Fruit fly (Drosophila melanogaster) whole organism, embryonic: ENCODE data around the gene CG3165.

Source experiments
- Adf1 ChIP-seq: fragments of 200-800 bp; sonication (Bioruptor generic); IDR thresholded peaks from 2 replicates; pipeline ENCODE4 v1.3.6; 2022; ENCODE audit warnings: missing biosample characterization, missing genetic modification characterization
- Aef1 ChIP-seq: fragments of 200-800 bp; sonication (Bioruptor generic); IDR thresholded peaks from 3 replicates; pipeline ENCODE4 v1.3.6; 2022; ENCODE audit warnings: missing biosample characterization, missing genetic modification characterization
- Antp ChIP-seq: fragments of 200-800 bp; sonication (Bioruptor generic); optimal IDR thresholded peaks from 3 replicates; lab custom pipeline; 2016; ENCODE audit warnings: missing biosample characterization, missing genetic modification characterization
- BEAF-32 ChIP-seq: fragments of 200-800 bp; sonication (Bioruptor generic); optimal IDR thresholded peaks from 3 replicates; lab custom pipeline; 2017; ENCODE audit warnings: missing biosample characterization, missing genetic modification characterization, mild to moderate bottlenecking, moderate library complexity, missing genetic modification reagents
- CG10209 ChIP-seq: fragments of 200-800 bp; sonication (Bioruptor generic); optimal IDR thresholded peaks from 3 replicates; lab custom pipeline; 2017; ENCODE audit warnings: missing biosample characterization, mild to moderate bottlenecking, missing genetic modification characterization, missing genetic modification reagents
- CG10267 ChIP-seq: fragments of 200-800 bp; sonication (Bioruptor generic); optimal IDR thresholded peaks from 2 replicates; lab custom pipeline; 2018; ENCODE audit warnings: missing biosample characterization, mild to moderate bottlenecking, missing genetic modification characterization, moderate library complexity
- CG10366 ChIP-seq: fragments of 200-800 bp; sonication (Bioruptor generic); IDR thresholded peaks from 2 replicates; pipeline ENCODE4 v1.3.6; 2022; ENCODE audit warnings: missing biosample characterization, missing genetic modification characterization
- CG10543 ChIP-seq: fragments of 200-800 bp; sonication (Bioruptor generic); optimal IDR thresholded peaks from 3 replicates; lab custom pipeline; 2017; ENCODE audit warnings: missing biosample characterization, mild to moderate bottlenecking, missing genetic modification characterization, moderate library complexity
- CG13287 ChIP-seq: fragments of 200-800 bp; sonication (Bioruptor generic); IDR thresholded peaks from 2 replicates; pipeline ENCODE4 v1.3.6; 2022; ENCODE audit warnings: missing biosample characterization, missing genetic modification characterization; ENCODE audit not compliant: partially characterized antibody
- CG13894 ChIP-seq: fragments of 200-800 bp; sonication (Bioruptor generic); optimal IDR thresholded peaks from 3 replicates; lab custom pipeline; 2018; ENCODE audit warnings: missing biosample characterization, mild to moderate bottlenecking, missing genetic modification characterization, moderate library complexity
- CG15601 ChIP-seq: fragments of 200-800 bp; sonication (Bioruptor generic); optimal IDR thresholded peaks from 3 replicates; lab custom pipeline; 2019; ENCODE audit warnings: missing biosample characterization, mild to moderate bottlenecking, missing genetic modification characterization, moderate library complexity
- CG15696 ChIP-seq: fragments of 200-800 bp; sonication (Bioruptor generic); optimal IDR thresholded peaks from 2 replicates; lab custom pipeline; 2019; ENCODE audit warnings: missing biosample characterization, mild to moderate bottlenecking, missing genetic modification characterization, moderate library complexity
- CG17385 ChIP-seq: fragments of 200-800 bp; sonication (Bioruptor generic); optimal IDR thresholded peaks from 3 replicates; lab custom pipeline; 2018; ENCODE audit warnings: missing biosample characterization, mild to moderate bottlenecking, missing genetic modification characterization
- CG32532 ChIP-seq: fragments of 200-800 bp; sonication (Bioruptor generic); IDR thresholded peaks from 2 replicates; pipeline ENCODE4 v1.3.6; 2022; ENCODE audit warnings: missing biosample characterization, missing genetic modification characterization
- CG4707 ChIP-seq: fragments of 200-800 bp; sonication (Bioruptor generic); optimal IDR thresholded peaks from 2 replicates; lab custom pipeline; 2018; ENCODE audit warnings: missing biosample characterization, mild to moderate bottlenecking, missing genetic modification characterization, moderate library complexity
- CG6854 ChIP-seq: fragments of 200-800 bp; sonication (Bioruptor generic); optimal IDR thresholded peaks from 3 replicates; lab custom pipeline; 2017; ENCODE audit warnings: missing biosample characterization, mild to moderate bottlenecking, missing genetic modification characterization
- CG7271 ChIP-seq: fragments of 200-800 bp; sonication (Bioruptor generic); optimal IDR thresholded peaks from 2 replicates; lab custom pipeline; 2018; ENCODE audit warnings: missing biosample characterization, mild to moderate bottlenecking, missing genetic modification characterization, moderate library complexity
- CG7839 ChIP-seq: fragments of 200-800 bp; sonication (Bioruptor generic); optimal IDR thresholded peaks from 3 replicates; lab custom pipeline; 2018; ENCODE audit warnings: missing biosample characterization, mild to moderate bottlenecking, missing genetic modification characterization, moderate library complexity
- CG8089 ChIP-seq: fragments of 200-800 bp; sonication (Bioruptor generic); optimal IDR thresholded peaks from 3 replicates; lab custom pipeline; 2016; ENCODE audit warnings: missing biosample characterization, missing genetic modification characterization
- CG8281 ChIP-seq: fragments of 200-800 bp; sonication (Bioruptor generic); optimal IDR thresholded peaks from 2 replicates; lab custom pipeline; 2018; ENCODE audit warnings: missing biosample characterization, mild to moderate bottlenecking, missing genetic modification characterization, moderate library complexity
- Dp ChIP-seq: fragments of 200-800 bp; sonication (Bioruptor generic); optimal IDR thresholded peaks from 2 replicates; lab custom pipeline; 2018; ENCODE audit warnings: missing biosample characterization, mild to moderate bottlenecking, missing genetic modification characterization, moderate library complexity
- E2f2 ChIP-seq: fragments of 200-800 bp; sonication (Bioruptor generic); IDR thresholded peaks from 2 replicates; pipeline ENCODE4 v1.3.6; 2022; ENCODE audit warnings: missing biosample characterization, missing genetic modification characterization
- Ets65A ChIP-seq: fragments of 200-800 bp; sonication (Bioruptor generic); peaks from one replicate; lab custom pipeline; 2016; ENCODE audit warnings: missing biosample characterization, missing genetic modification characterization
- HLH4C ChIP-seq: fragments of 200-800 bp; sonication (Bioruptor generic); IDR thresholded peaks from 3 replicates; pipeline ENCODE4 v1.3.6; 2022; ENCODE audit warnings: missing biosample characterization, missing genetic modification characterization; ENCODE audit not compliant: partially characterized antibody
- Hr39 ChIP-seq: fragments of >200 bp; optimal IDR thresholded peaks from 2 replicates; lab custom pipeline; 2017
- Kr ChIP-seq: fragments of 200-800 bp; sonication (Bioruptor generic); optimal IDR thresholded peaks from 2 replicates; lab custom pipeline; 2017; ENCODE audit warnings: missing biosample characterization, mild to moderate bottlenecking, missing genetic modification characterization
- Lhr ChIP-seq: fragments of 200-800 bp; sonication (Bioruptor generic); optimal IDR thresholded peaks from 3 replicates; lab custom pipeline; 2017; ENCODE audit warnings: mild to moderate bottlenecking, missing biosample characterization, missing genetic modification reagents, missing genetic modification characterization
- Med ChIP-seq: fragments of 200-800 bp; sonication (Bioruptor generic); peaks from one replicate; lab custom pipeline; 2016; ENCODE audit warnings: missing biosample characterization, missing genetic modification characterization, mild to moderate bottlenecking, inconsistent platforms, moderate library complexity
- Pdp1 ChIP-seq, 2 experiments: fragments of 200-800 bp; sonication (Bioruptor generic); optimal IDR thresholded peaks; 3 replicates each; lab custom pipeline; 2016; ENCODE audit warnings: missing biosample characterization in 2 of 2, missing genetic modification characterization in 2 of 2, mild to moderate bottlenecking in 1 of 2, moderate library complexity in 1 of 2
- Poxn ChIP-seq: fragments of 200-800 bp; sonication (Bioruptor generic); IDR thresholded peaks from 2 replicates; pipeline ENCODE4 v1.3.6; 2022; ENCODE audit warnings: missing biosample characterization, missing genetic modification characterization
- Ssrp ChIP-seq: fragments of 200-800 bp; sonication (Bioruptor generic); optimal IDR thresholded peaks from 2 replicates; lab custom pipeline; 2018; ENCODE audit warnings: missing biosample characterization, mild to moderate bottlenecking, missing genetic modification characterization, moderate library complexity
- ab ChIP-seq: fragments of 200-800 bp; sonication (Bioruptor generic); optimal IDR thresholded peaks from 2 replicates; lab custom pipeline; 2016; ENCODE audit warnings: missing biosample characterization, missing genetic modification characterization
- amos ChIP-seq: fragments of 200-800 bp; sonication (Bioruptor generic); IDR thresholded peaks from 2 replicates; pipeline ENCODE4 v1.3.6; 2022; ENCODE audit warnings: missing biosample characterization, missing genetic modification characterization; ENCODE audit not compliant: partially characterized antibody
- corto ChIP-seq: fragments of 200-800 bp; sonication (Bioruptor generic); optimal IDR thresholded peaks from 2 replicates; lab custom pipeline; 2016; ENCODE audit warnings: missing biosample characterization, mild to moderate bottlenecking, missing genetic modification characterization, moderate library complexity
- cwo ChIP-seq: fragments of 200-800 bp; sonication (Bioruptor generic); optimal IDR thresholded peaks from 3 replicates; lab custom pipeline; 2017; ENCODE audit warnings: missing biosample characterization, missing genetic modification characterization, mild to moderate bottlenecking, moderate library complexity, missing genetic modification reagents
- gce ChIP-seq: fragments of 200-800 bp; sonication (Bioruptor generic); IDR thresholded peaks from 3 replicates; pipeline ENCODE4 v1.3.6; 2022; ENCODE audit warnings: missing biosample characterization, missing genetic modification characterization
- gem ChIP-seq: fragments of 200-800 bp; sonication (Bioruptor generic); optimal IDR thresholded peaks from 2 replicates; lab custom pipeline; 2019; ENCODE audit warnings: missing biosample characterization, mild to moderate bottlenecking, missing genetic modification characterization, moderate library complexity
- grn ChIP-seq: fragments of 200-800 bp; sonication (Bioruptor generic); optimal IDR thresholded peaks from 3 replicates; lab custom pipeline; 2017; ENCODE audit warnings: missing biosample characterization, missing genetic modification characterization
- lov ChIP-seq, 2 experiments: fragments of 200-800 bp in 1 of 2; fragments of >200 bp in 1 of 2; sonication (Bioruptor generic) in 1 of 2; IDR thresholded peaks in 1 of 2; optimal IDR thresholded peaks in 1 of 2; 2 replicates in 1 of 2; 3 replicates in 1 of 2; pipeline versions ENCODE4 v1.3.6 to Lab custom; 2017 to 2022; ENCODE audit warnings: missing biosample characterization in 1 of 2, missing genetic modification characterization in 1 of 2
- pho ChIP-seq: fragments of 200-800 bp; sonication (Bioruptor generic); optimal IDR thresholded peaks from 2 replicates; lab custom pipeline; 2016; ENCODE audit warnings: missing biosample characterization, missing genetic modification characterization
- sd ChIP-seq: fragments of 200-800 bp; sonication (Bioruptor generic); optimal IDR thresholded peaks from 3 replicates; lab custom pipeline; 2018; ENCODE audit warnings: missing biosample characterization, mild to moderate bottlenecking, missing genetic modification characterization, moderate library complexity
- slp2 ChIP-seq: fragments of 200-800 bp; sonication (Bioruptor generic); optimal IDR thresholded peaks from 2 replicates; lab custom pipeline; 2016; ENCODE audit warnings: missing biosample characterization, missing genetic modification characterization
- sna ChIP-seq: fragments of 200-800 bp; sonication (Bioruptor generic); IDR thresholded peaks from 2 replicates; pipeline ENCODE4 v1.3.6; 2022; ENCODE audit warnings: missing biosample characterization, missing genetic modification characterization; ENCODE audit not compliant: partially characterized antibody
- sqz ChIP-seq: fragments of 200-800 bp; sonication (Bioruptor generic); optimal IDR thresholded peaks from 3 replicates; lab custom pipeline; 2018; ENCODE audit warnings: missing biosample characterization, mild to moderate bottlenecking, missing genetic modification characterization
- tap ChIP-seq: fragments of 200-800 bp; optimal IDR thresholded peaks from 3 replicates; lab custom pipeline; 2019; ENCODE audit warnings: missing biosample characterization, mild to moderate bottlenecking, missing genetic modification characterization, moderate library complexity
- vfl ChIP-seq: fragments of 200-800 bp; sonication (Bioruptor generic); optimal IDR thresholded peaks from 2 replicates; lab custom pipeline; 2016; ENCODE audit warnings: missing biosample characterization, missing genetic modification characterization
- zen ChIP-seq: fragments of 200-800 bp; sonication (Bioruptor generic); optimal IDR thresholded peaks from 3 replicates; lab custom pipeline; 2018; ENCODE audit warnings: missing biosample characterization, mild to moderate bottlenecking, missing genetic modification characterization, moderate library complexity
- zfh1 ChIP-seq: fragments of 200-800 bp; sonication (Bioruptor generic); IDR thresholded peaks from 3 replicates; pipeline ENCODE4 v1.3.6; 2022; ENCODE audit warnings: missing biosample characterization, missing genetic modification characterization

The CG3165 gene

DNA sequence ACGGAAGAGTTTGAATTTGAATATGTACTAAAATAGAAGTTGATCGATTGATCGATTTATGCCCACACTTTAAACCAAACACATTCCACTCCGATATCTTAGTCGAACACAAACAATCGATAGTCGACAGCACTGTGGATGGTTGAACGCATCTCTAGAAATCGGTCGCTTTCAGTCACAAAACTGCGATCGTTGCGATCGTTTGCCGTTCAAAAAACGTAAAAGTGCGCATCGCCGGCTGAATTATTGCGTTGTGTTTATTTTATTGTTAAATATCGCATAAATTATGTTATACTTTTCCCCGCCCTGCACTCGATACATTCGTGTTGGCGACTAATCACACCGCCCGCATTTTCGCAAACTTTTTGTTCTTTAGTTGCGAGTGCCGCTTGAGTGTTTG is 22.2 kb downstream of the CG3165 start, which contains the start of gene Ccdc85 (continued):
- peak; percentile 96 for TF ChIP-seq CG13287 (GFP tag; lab: Robert Waterston, UW)
- TF ChIP-seq CG6854, result no peak
- no peak for TF ChIP-seq Hr39 (lab: Kevin White, UChicago)

DNA sequence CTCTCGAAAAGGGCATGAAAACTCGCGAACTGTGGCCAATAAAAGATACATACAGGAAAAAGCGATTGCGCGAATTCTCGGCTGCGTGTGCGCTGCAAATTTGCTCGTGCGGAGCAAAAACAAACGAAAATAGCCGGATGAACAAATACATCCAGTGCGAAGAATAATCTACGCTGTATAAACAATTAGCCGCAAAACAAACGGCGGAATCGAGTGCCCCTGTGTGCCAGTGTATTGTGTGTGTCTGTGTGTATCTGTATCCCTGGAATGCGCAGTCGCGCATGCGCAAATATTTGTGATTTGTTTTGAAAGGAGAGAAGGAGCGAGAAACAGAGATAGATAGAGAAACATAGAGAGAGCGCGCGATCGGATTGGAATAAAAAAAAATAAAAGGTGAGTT is 22.7 kb downstream of the CG3165 start:
- TF ChIP-seq CG10267 (no peak), Aef1 (GFP tag; lab: Robert Waterston, UW) (no peak), zfh1 (GFP tag; lab: Robert Waterston, UW) (peak; percentile 30; the same call in 1 of the 3 replicates), CG10209 (GFP tag; lab: Kevin White, UChicago) (no peak), CG32532 (GFP tag; lab: Robert Waterston, UW) (no peak), pho (GFP tag; lab: Kevin White, UChicago) (no peak), Antp (GFP tag; lab: Kevin White, UChicago) (no peak), ab (GFP tag; lab: Kevin White, UChicago) (no peak), Pdp1 (GFP tag; optimal IDR thresholded peaks at IDR 0.05; lab: Kevin White, UChicago) (no peak), cwo (GFP tag; lab: Kevin White, UChicago) (no peak), CG10366 (GFP tag; lab: Robert Waterston, UW) (no peak), CG15696 (peak; percentile 4), HLH4C (no peak), gce (GFP tag; lab: Robert Waterston, UW) (no peak), vfl (GFP tag; lab: Kevin White, UChicago) (no peak), CG8089 (GFP tag; lab: Kevin White, UChicago) (no peak), grn (GFP tag; lab: Kevin White, UChicago) (no peak), Med (peak; percentile 3), Kr (GFP tag; lab: Kevin White, UChicago) (no peak), BEAF-32 (GFP tag; lab: Kevin White, UChicago) (no peak), Ets65A (peak; percentile 9), zen (tag; lab: Kevin White, UChicago) (peak; percentile 41), Dp (GFP tag; lab: Kevin White, UChicago) (no peak), tap (no peak), CG4707 (GFP tag; lab: Kevin White, UChicago) (no peak), CG10543 (GFP tag; lab: Kevin White, UChicago) (no peak), CG8281 (tag; lab: Kevin White, UChicago) (no peak), amos (no peak), CG15601 (no peak), slp2 (GFP tag; lab: Kevin White, UChicago) (no peak), gem (tag; lab: Kevin White, UChicago) (no peak), Poxn (GFP tag; lab: Robert Waterston, UW) (no peak), CG17385 (no peak), Lhr (no peak), corto (GFP tag; lab: Kevin White, UChicago) (no peak), CG7271 (tag; lab: Kevin White, UChicago) (no peak), Adf1 (GFP tag; lab: Robert Waterston, UW) (no peak), Ssrp (tag; lab: Kevin White, UChicago) (no peak), sna (GFP tag; lab: Robert Waterston, UW) (no peak), CG7839 (tag; lab: Kevin White, UChicago) (no peak), E2f2 (GFP tag; lab: Robert Waterston, UW) (no peak), lov (optimal IDR thresholded peaks at IDR 0.05; lab: Kevin White, UChicago) (no peak), lov (GFP tag; IDR thresholded peaks at IDR 0.05; lab: Robert Waterston, UW) (no peak), CG13894 (no peak), sqz (no peak), sd (tag; lab: Kevin White, UChicago) (peak; percentile 53)
